Worm (Caenorhabditis elegans): ENCODE results near the gene sre-11.
"Not testable (repeated sequence)": the region's sequence is repeated elsewhere in the genome, so short reads cannot be mapped to it uniquely, and the experiment has no call there.

sre-11 gene

DNA sequence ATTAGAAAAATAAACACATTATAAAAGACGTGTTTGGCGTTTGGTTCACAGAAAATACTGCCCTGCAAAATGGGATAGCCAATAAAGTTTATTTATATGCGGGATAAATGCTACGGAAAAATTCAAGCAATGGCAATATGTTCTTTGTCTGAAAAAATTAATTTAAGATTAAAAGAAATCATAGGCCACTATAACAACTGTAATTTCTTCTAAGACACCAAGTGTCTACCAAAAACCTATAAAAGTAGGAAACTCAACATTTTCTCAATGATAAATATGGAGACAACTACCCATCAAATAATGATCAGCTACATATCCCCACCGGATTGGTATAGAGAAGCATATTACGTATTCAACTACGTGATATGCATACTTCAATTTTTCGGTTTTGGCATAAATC lies 21.6 kb upstream of the sre-11 start, which contains the start of gene srw-3:
TSS of gene srw-3 (plus strand) at position 301 of the 400 bp plus-strand sequence.
- TF ChIP-seq ceh-82 (tag; optimal IDR thresholded peaks at IDR 0.05), result no peak
- no peak for TF ChIP-seq unc-98 (GFP tag; IDR thresholded peaks at IDR 0.05)
- TF ChIP-seq pag-3 (tag; optimal IDR thresholded peaks at IDR 0.05; ENCODE audit: borderline replicate concordance, insufficient read depth), result no peak
- TF ChIP-seq C34B4.2 (tag; optimal IDR thresholded peaks at IDR 0.05), result no peak
- no peak for TF ChIP-seq nhr-47 (tag; optimal IDR thresholded peaks at IDR 0.05)
- no peak for TF ChIP-seq sup-37 (GFP tag; optimal IDR thresholded peaks at IDR 0.05)
- TF ChIP-seq ztf-4 (tag; optimal IDR thresholded peaks at IDR 0.05), result no peak
- TF ChIP-seq unc-130 (tag; optimal IDR thresholded peaks at IDR 0.05), result no peak
- no peak for TF ChIP-seq egl-13 (tag; optimal IDR thresholded peaks at IDR 0.05)
- no peak for TF ChIP-seq ztf-11 (tag; optimal IDR thresholded peaks at IDR 0.05)
- TF ChIP-seq lin-39 (tag; optimal IDR thresholded peaks at IDR 0.05), result no peak
- TF ChIP-seq mdl-1 (tag; optimal IDR thresholded peaks at IDR 0.05), result no peak
- TF ChIP-seq lsy-2 (tag; optimal IDR thresholded peaks at IDR 0.05), result no peak
- no peak for TF ChIP-seq jun-1 (tag; optimal IDR thresholded peaks at IDR 0.05)
- no peak for TF ChIP-seq hlh-4 (tag; optimal IDR thresholded peaks at IDR 0.05)

DNA sequence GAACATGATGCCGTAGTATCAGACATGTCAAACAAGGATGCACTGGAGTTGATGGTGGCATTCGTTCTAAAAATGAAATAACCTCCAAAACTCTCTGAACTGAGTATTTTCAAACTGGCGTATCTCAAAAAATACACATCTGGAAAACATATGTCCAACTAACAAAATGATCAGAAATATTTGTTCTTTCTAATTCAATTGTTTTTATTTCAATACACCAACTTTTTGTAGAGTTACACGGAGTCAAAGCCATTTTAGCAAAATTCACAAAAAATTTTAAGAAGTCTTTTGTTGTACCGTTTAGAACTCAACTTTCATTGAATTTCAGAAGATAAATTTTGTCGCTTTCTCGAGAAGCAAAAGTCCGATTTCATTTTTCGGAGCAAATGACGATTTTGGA lies 19.8 kb upstream of the sre-11 start, which contains the start of gene srsx-40:
TSS of gene srsx-40 (minus strand) at position 101 of the 400 bp plus-strand sequence.
- not testable (repeated sequence) for TF ChIP-seq zip-4 (GFP tag; optimal IDR thresholded peaks at IDR 0.05); egl-27 (tag; optimal IDR thresholded peaks at IDR 0.05); unc-98 (GFP tag; IDR thresholded peaks at IDR 0.05)

DNA sequence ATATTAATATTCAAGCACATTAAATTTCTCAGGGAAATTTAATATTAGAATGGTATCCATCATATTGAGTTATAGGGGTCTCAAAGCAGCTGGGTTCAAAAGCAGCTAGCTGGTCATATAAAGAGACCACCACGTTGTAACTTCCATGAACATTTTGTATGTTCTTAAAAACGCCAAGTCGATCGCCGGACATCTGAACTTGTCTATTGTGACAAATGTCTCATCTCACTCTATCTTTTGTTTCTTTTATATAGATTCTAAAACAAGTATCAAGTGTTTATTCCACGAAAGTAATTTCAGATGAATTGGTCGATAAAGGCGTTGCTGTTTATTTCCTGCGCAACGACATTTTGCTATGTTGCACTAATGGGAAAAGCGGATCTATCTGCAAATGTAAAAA lies 13.1 kb upstream of the sre-11 start, which contains the start of gene ZK105.3:
TSS of gene ZK105.3 (plus strand) at position 301 of the 400 bp plus-strand sequence.
- no peak for TF ChIP-seq unc-62 (GFP tag; optimal IDR thresholded peaks at IDR 0.05)
- no peak for TF ChIP-seq nhr-11 (tag; optimal IDR thresholded peaks at IDR 0.05)
- no peak for TF ChIP-seq swsn-7 (tag; optimal IDR thresholded peaks at IDR 0.05)

DNA sequence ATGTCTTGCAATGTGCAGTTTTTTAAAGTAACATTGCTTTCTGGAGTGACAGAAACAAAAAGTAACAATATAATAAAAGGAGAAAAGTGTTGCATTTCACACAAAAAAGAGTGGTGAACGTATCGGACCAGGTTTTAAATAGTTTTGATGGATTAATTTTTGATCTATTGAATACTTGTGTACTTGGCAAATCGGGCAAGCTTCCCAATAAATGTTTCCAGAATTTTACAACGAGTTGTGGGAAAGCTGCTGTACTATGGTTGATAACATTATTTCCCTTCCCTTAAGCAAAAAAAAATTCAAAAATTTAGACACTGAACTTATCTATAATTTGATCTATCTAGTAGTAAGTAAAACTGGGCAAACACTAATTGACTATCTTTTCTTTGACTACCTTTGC lies 9.6 kb upstream of the sre-11 start, which contains the start of gene C12D5.10:
TSS of gene C12D5.10 (minus strand) at position 101 of the 400 bp plus-strand sequence.
- TF ChIP-seq ces-1 (GFP tag; optimal IDR thresholded peaks at IDR 0.05), result no peak
- no peak for TF ChIP-seq nhr-28 (tag; optimal IDR thresholded peaks at IDR 0.05)
- no peak for TF ChIP-seq mep-1 (tag; optimal IDR thresholded peaks at IDR 0.05)
- TF ChIP-seq ceh-63 (GFP tag; optimal IDR thresholded peaks at IDR 0.05), result no peak
- TF ChIP-seq skn-1 (tag; optimal IDR thresholded peaks at IDR 0.05), result no peak
- no peak for TF ChIP-seq lin-15B (tag; optimal IDR thresholded peaks at IDR 0.05)
- no peak for TF ChIP-seq fkh-8 (tag; optimal IDR thresholded peaks at IDR 0.05)
- no peak for TF ChIP-seq rnt-1 (tag; optimal IDR thresholded peaks at IDR 0.05)
- no peak for TF ChIP-seq nhr-76 (tag; optimal IDR thresholded peaks at IDR 0.05)
- TF ChIP-seq zip-4 (GFP tag; optimal IDR thresholded peaks at IDR 0.05), result no peak
- TF ChIP-seq unc-98 (GFP tag; IDR thresholded peaks at IDR 0.05), result no peak
- no peak for TF ChIP-seq blmp-1 (tag; optimal IDR thresholded peaks at IDR 0.05)
- TF ChIP-seq nhr-84 (tag; optimal IDR thresholded peaks at IDR 0.05), result no peak
- TF ChIP-seq egl-13 (tag; optimal IDR thresholded peaks at IDR 0.05), result no peak
- TF ChIP-seq lin-13 (GFP tag; optimal IDR thresholded peaks at IDR 0.05), result no peak
- TF ChIP-seq tbx-2 (tag; optimal IDR thresholded peaks at IDR 0.05), result no peak

DNA sequence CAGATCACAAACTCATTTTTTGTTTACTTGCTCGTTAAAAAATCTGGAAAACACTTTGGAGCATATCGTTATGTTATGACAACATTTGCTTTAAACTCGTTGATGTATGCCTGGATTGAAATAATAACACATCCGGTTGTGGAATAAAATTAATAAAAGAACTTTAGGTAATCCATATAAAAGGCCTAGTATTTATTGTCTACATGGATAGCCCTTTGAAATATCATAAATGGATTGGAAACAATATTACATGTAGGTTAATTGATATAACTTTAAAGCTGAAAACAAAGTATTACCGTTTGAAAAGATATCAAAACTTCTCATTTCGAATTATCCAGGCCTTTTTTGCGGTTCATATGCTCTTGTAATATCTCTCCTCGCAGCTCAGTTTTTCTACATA lies 6.9 kb upstream of the sre-11 start:
- TF ChIP-seq lin-39 (tag; optimal IDR thresholded peaks at IDR 0.05) (no peak), efl-1 (optimal IDR thresholded peaks at IDR 0.05) (no peak), efl-1 (GFP tag; optimal IDR thresholded peaks at IDR 0.05 in 1 of 2) (no peak), ceh-63 (GFP tag; optimal IDR thresholded peaks at IDR 0.05) (no peak)
